Worm (Caenorhabditis elegans) whole organism, L4 larva: ENCODE measurements around the gene nhr-238.

ENCODE experiments used
- ZK337.2 ChIP-seq: fragments of 200-800 bp; sonication (Bioruptor generic); IDR thresholded peaks from 2 replicates; pipeline ENCODE4 v1.3.6; 2022; ENCODE audit warnings: missing genetic modification reagents, missing genetic modification characterization, missing compliant biosample characterization
- aha-1 ChIP-seq: fragments of 150-350 bp; peaks from one replicate; lab custom pipeline; 2014; ENCODE audit warnings: missing biosample characterization, missing genetic modification characterization
- attf-4 ChIP-seq: sonication (generic microtip); optimal IDR thresholded peaks from 3 replicates; lab custom pipeline; 2017; ENCODE audit warnings: missing biosample characterization, missing genetic modification characterization
- ceh-28 ChIP-seq: fragments of 150-350 bp; optimal IDR thresholded peaks from 2 replicates; lab custom pipeline; 2014; ENCODE audit warnings: missing biosample characterization, missing genetic modification reagents, missing genetic modification characterization
- dmd-9 ChIP-seq: fragments of 200-800 bp; sonication (Bioruptor generic); IDR thresholded peaks from 2 replicates; pipeline ENCODE4 v1.3.6; 2022; ENCODE audit warnings: missing genetic modification reagents, missing genetic modification characterization, missing compliant biosample characterization
- egl-27 ChIP-seq: sonication (generic microtip); optimal IDR thresholded peaks from 3 replicates; lab custom pipeline; 2017; ENCODE audit warnings: missing biosample characterization, missing genetic modification reagents, missing genetic modification characterization
- fkh-10 ChIP-seq: fragments of 150-350 bp; optimal IDR thresholded peaks from 2 replicates; lab custom pipeline; 2014; ENCODE audit warnings: missing biosample characterization, missing genetic modification reagents, missing genetic modification characterization
- lsy-2 ChIP-seq, 2 experiments: fragments of 150-350 bp in 1 of 2; sonication (generic microtip) in 1 of 2; optimal IDR thresholded peaks; 2 replicates each; lab custom pipeline; 2014 to 2017; ENCODE audit warnings: missing biosample characterization in 2 of 2, missing genetic modification characterization in 2 of 2
- nhr-10 ChIP-seq: fragments of 150-350 bp; optimal IDR thresholded peaks from 2 replicates; lab custom pipeline; 2014; ENCODE audit warnings: missing biosample characterization, missing genetic modification characterization
- nhr-25 ChIP-seq: sonication (generic microtip); optimal IDR thresholded peaks from 2 replicates; lab custom pipeline; 2017; ENCODE audit warnings: missing genetic modification characterization, mild to moderate bottlenecking, missing compliant biosample characterization, antibody characterized with exemption, moderate library complexity, borderline replicate concordance; ENCODE audit not compliant: insufficient read depth
- snpc-4 ChIP-seq: fragments of 150-350 bp; optimal IDR thresholded peaks from 2 replicates; lab custom pipeline; 2014; ENCODE audit warnings: missing biosample characterization, missing genetic modification characterization
- unc-130 ChIP-seq: sonication (generic microtip); optimal IDR thresholded peaks from 2 replicates; lab custom pipeline; 2016; ENCODE audit warnings: missing genetic modification reagents, missing genetic modification characterization, missing compliant biosample characterization
- ztf-11 ChIP-seq: fragments of 150-350 bp; optimal IDR thresholded peaks from 2 replicates; lab custom pipeline; 2014; ENCODE audit warnings: missing biosample characterization, missing genetic modification characterization

DNA sequence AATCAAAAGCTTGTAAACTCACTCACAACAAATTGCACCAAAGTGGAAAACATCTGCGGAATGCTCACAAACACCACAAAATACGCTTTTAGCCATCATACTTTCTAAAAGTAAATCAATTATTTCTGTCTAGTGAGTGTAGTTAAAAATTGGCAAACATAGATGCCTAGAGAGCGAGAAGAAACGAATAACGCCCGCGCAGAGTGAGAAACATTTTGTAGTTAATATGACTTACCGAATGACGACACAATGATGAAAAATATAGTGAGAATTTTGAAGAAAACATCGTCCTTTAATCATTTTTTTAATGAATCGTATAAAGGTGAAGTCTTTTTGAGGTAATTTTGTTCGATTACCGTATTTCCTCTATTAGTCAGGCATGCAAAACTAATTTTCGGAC is at the start of gene nhr-238:
- TF ChIP-seq snpc-4 (tag; lab: Kevin White, UChicago) (no peak), aha-1 (no peak), fkh-10 (GFP tag; lab: Kevin White, UChicago) (no peak), ceh-28 (tag; lab: Kevin White, UChicago) (no peak), nhr-25 (tag; lab: Kevin White, UChicago) (no peak), unc-130 (GFP tag; lab: Kevin White, UChicago) (no peak), attf-4 (tag; lab: Kevin White, UChicago) (no peak), dmd-9 (no peak), nhr-10 (tag; lab: Kevin White, UChicago) (no peak), egl-27 (no peak), lsy-2 (tag; optimal IDR thresholded peaks at IDR 0.05; lab: Kevin White, UChicago) (no peak), ZK337.2 (GFP tag; lab: Robert Waterston, UW) (no peak), ztf-11 (no peak)
